Fruit fly (Drosophila melanogaster) whole organism, embryonic: Measurements from ENCODE around the gene mei-P22.
A peak's percentile ranks its signal among the peaks of the same experiment; 100 is the strongest.

Experiments used
- Adf1 ChIP-seq: fragments of 200-800 bp; sonication (Bioruptor generic); IDR thresholded peaks from 2 replicates; pipeline ENCODE4 v1.3.6; 2022; ENCODE audit warnings: missing biosample characterization, missing genetic modification characterization
- Atf-2 ChIP-seq: fragments of 200-800 bp; sonication (Bioruptor generic); optimal IDR thresholded peaks from 2 replicates; lab custom pipeline; 2016; ENCODE audit warnings: missing biosample characterization, missing genetic modification characterization
- BEAF-32 ChIP-seq: fragments of 200-800 bp; sonication (Bioruptor generic); optimal IDR thresholded peaks from 3 replicates; lab custom pipeline; 2017; ENCODE audit warnings: missing biosample characterization, missing genetic modification characterization, mild to moderate bottlenecking, moderate library complexity, missing genetic modification reagents
- Bgb ChIP-seq: fragments of 200-800 bp; sonication (Bioruptor generic); IDR thresholded peaks from 2 replicates; pipeline ENCODE4 v1.3.6; 2022; ENCODE audit warnings: missing biosample characterization, missing genetic modification characterization; ENCODE audit not compliant: partially characterized antibody
- CG10462 ChIP-seq: fragments of 200-800 bp; sonication (Bioruptor generic); optimal IDR thresholded peaks from 2 replicates; lab custom pipeline; 2016; ENCODE audit warnings: missing biosample characterization, missing genetic modification characterization
- CG11247 ChIP-seq: fragments of 200-800 bp; sonication (Bioruptor generic); IDR thresholded peaks from 2 replicates; pipeline ENCODE4 v1.3.6; 2022; ENCODE audit warnings: missing biosample characterization, missing genetic modification characterization
- CG14667 ChIP-seq: fragments of 200-800 bp; sonication (Bioruptor generic); IDR thresholded peaks from 2 replicates; pipeline ENCODE4 v1.3.6; 2022; ENCODE audit warnings: missing biosample characterization, missing genetic modification characterization
- CG15011 ChIP-seq: fragments of 200-800 bp; sonication (Bioruptor generic); optimal IDR thresholded peaks from 3 replicates; lab custom pipeline; 2018; ENCODE audit warnings: missing biosample characterization, mild to moderate bottlenecking, missing genetic modification characterization
- CG16779 ChIP-seq: fragments of 200-800 bp; sonication (Bioruptor generic); IDR thresholded peaks from 2 replicates; pipeline ENCODE4 v1.3.6; 2022; ENCODE audit warnings: missing biosample characterization, missing genetic modification characterization
- CG16815 ChIP-seq: fragments of 200-800 bp; sonication (Bioruptor generic); optimal IDR thresholded peaks from 3 replicates; lab custom pipeline; 2017; ENCODE audit warnings: missing biosample characterization, mild to moderate bottlenecking, missing genetic modification characterization
- CG17328 ChIP-seq: fragments of 200-800 bp; sonication (Bioruptor generic); IDR thresholded peaks from 2 replicates; pipeline ENCODE4 v1.3.6; 2022; ENCODE audit warnings: missing biosample characterization, missing genetic modification characterization
- CG2678 ChIP-seq: fragments of 200-800 bp; sonication (Bioruptor generic); optimal IDR thresholded peaks from 3 replicates; lab custom pipeline; 2019; ENCODE audit warnings: missing biosample characterization, mild to moderate bottlenecking, missing genetic modification characterization, moderate library complexity
- CG3281 ChIP-seq: fragments of 200-800 bp; sonication (Bioruptor generic); optimal IDR thresholded peaks from 3 replicates; lab custom pipeline; 2017; ENCODE audit warnings: missing biosample characterization, mild to moderate bottlenecking, missing genetic modification characterization
- CG33557 ChIP-seq: fragments of 200-800 bp; sonication (Bioruptor generic); optimal IDR thresholded peaks from 2 replicates; lab custom pipeline; 2019; ENCODE audit warnings: missing biosample characterization, mild to moderate bottlenecking, missing genetic modification characterization, moderate library complexity
- CG43689 ChIP-seq: fragments of 200-800 bp; sonication (Bioruptor generic); IDR thresholded peaks from 2 replicates; pipeline ENCODE4 v1.3.6; 2022; ENCODE audit warnings: missing biosample characterization, missing genetic modification characterization
- CG4404 ChIP-seq: fragments of 200-800 bp; sonication (Bioruptor generic); IDR thresholded peaks from 2 replicates; pipeline ENCODE4 v1.3.6; 2022; ENCODE audit warnings: missing biosample characterization, missing genetic modification characterization
- CG6683 ChIP-seq: fragments of 200-800 bp; sonication (Bioruptor generic); optimal IDR thresholded peaks from 2 replicates; lab custom pipeline; 2017; ENCODE audit warnings: missing biosample characterization, mild to moderate bottlenecking, missing genetic modification characterization, missing genetic modification reagents
- CG6791 ChIP-seq: fragments of 200-800 bp; sonication (Bioruptor generic); IDR thresholded peaks from 3 replicates; pipeline ENCODE4 v1.3.6; 2022; ENCODE audit warnings: missing biosample characterization, missing genetic modification characterization; ENCODE audit not compliant: partially characterized antibody
- CG7839 ChIP-seq: fragments of 200-800 bp; sonication (Bioruptor generic); optimal IDR thresholded peaks from 3 replicates; lab custom pipeline; 2018; ENCODE audit warnings: missing biosample characterization, mild to moderate bottlenecking, missing genetic modification characterization, moderate library complexity
- CG8281 ChIP-seq: fragments of 200-800 bp; sonication (Bioruptor generic); optimal IDR thresholded peaks from 2 replicates; lab custom pipeline; 2018; ENCODE audit warnings: missing biosample characterization, mild to moderate bottlenecking, missing genetic modification characterization, moderate library complexity
- CG8944 ChIP-seq: fragments of 200-800 bp; sonication (Bioruptor generic); optimal IDR thresholded peaks from 3 replicates; lab custom pipeline; 2016; ENCODE audit warnings: missing biosample characterization, missing genetic modification characterization
- Dfd ChIP-seq, 2 experiments: fragments of >200 bp; optimal IDR thresholded peaks; 2 replicates each; lab custom pipeline; 2017; ENCODE audit warnings: missing biosample characterization in 2 of 2, missing genetic modification characterization in 2 of 2
- Dp ChIP-seq: fragments of 200-800 bp; sonication (Bioruptor generic); optimal IDR thresholded peaks from 2 replicates; lab custom pipeline; 2018; ENCODE audit warnings: missing biosample characterization, mild to moderate bottlenecking, missing genetic modification characterization, moderate library complexity
- Ets97D ChIP-seq: fragments of 200-800 bp; sonication (Bioruptor generic); optimal IDR thresholded peaks from 3 replicates; lab custom pipeline; 2016; ENCODE audit warnings: missing biosample characterization, missing genetic modification characterization
- Fer2 ChIP-seq: fragments of 200-800 bp; sonication (Bioruptor generic); optimal IDR thresholded peaks from 2 replicates; lab custom pipeline; 2018; ENCODE audit warnings: missing biosample characterization, mild to moderate bottlenecking, missing genetic modification characterization, moderate library complexity
- H15 ChIP-seq: fragments of 200-800 bp; sonication (Bioruptor generic); IDR thresholded peaks from 3 replicates; pipeline ENCODE4 v1.3.6; 2022; ENCODE audit warnings: missing biosample characterization, missing genetic modification characterization
- Hmr ChIP-seq: fragments of 200-800 bp; sonication (Bioruptor generic); optimal IDR thresholded peaks from 3 replicates; lab custom pipeline; 2017; ENCODE audit warnings: mild to moderate bottlenecking, missing biosample characterization, missing genetic modification reagents, missing genetic modification characterization
- Hr39 ChIP-seq: fragments of >200 bp; optimal IDR thresholded peaks from 2 replicates; lab custom pipeline; 2017
- Poxn ChIP-seq: fragments of 200-800 bp; sonication (Bioruptor generic); IDR thresholded peaks from 2 replicates; pipeline ENCODE4 v1.3.6; 2022; ENCODE audit warnings: missing biosample characterization, missing genetic modification characterization
- Scr ChIP-seq: fragments of 200-800 bp; sonication (Bioruptor generic); IDR thresholded peaks from 2 replicates; pipeline ENCODE4 v1.3.6; 2022; ENCODE audit warnings: missing biosample characterization, missing genetic modification characterization; ENCODE audit not compliant: partially characterized antibody
- ato ChIP-seq: fragments of 200-800 bp; sonication (Bioruptor generic); IDR thresholded peaks from 2 replicates; pipeline ENCODE4 v1.3.6; 2022; ENCODE audit warnings: missing biosample characterization, missing genetic modification characterization; ENCODE audit not compliant: partially characterized antibody
- caup ChIP-seq: fragments of 200-800 bp; sonication (Bioruptor generic); optimal IDR thresholded peaks from 3 replicates; lab custom pipeline; 2017; ENCODE audit warnings: missing biosample characterization, mild to moderate bottlenecking, missing genetic modification characterization, moderate library complexity; ENCODE audit not compliant: severe bottlenecking
- crc ChIP-seq: fragments of 200-800 bp; sonication (Bioruptor generic); optimal IDR thresholded peaks from 2 replicates; lab custom pipeline; 2016; ENCODE audit warnings: missing biosample characterization, missing genetic modification characterization
- crp ChIP-seq, 2 experiments: fragments of 200-800 bp; sonication (Bioruptor generic); optimal IDR thresholded peaks; 2 replicates in 1 of 2; 3 replicates in 1 of 2; lab custom pipeline; 2017; ENCODE audit warnings: missing biosample characterization in 2 of 2, missing genetic modification characterization in 2 of 2, mild to moderate bottlenecking in 1 of 2, moderate library complexity in 1 of 2
- da ChIP-seq: fragments of 200-800 bp; sonication (Bioruptor generic); optimal IDR thresholded peaks from 2 replicates; lab custom pipeline; 2016; ENCODE audit warnings: missing biosample characterization, missing genetic modification characterization
- dmrt99B ChIP-seq: fragments of 200-800 bp; sonication (Bioruptor generic); optimal IDR thresholded peaks from 2 replicates; lab custom pipeline; 2018; ENCODE audit warnings: missing biosample characterization, mild to moderate bottlenecking, missing genetic modification characterization, moderate library complexity
- gro ChIP-seq: fragments of 200-800 bp; sonication (Bioruptor generic); optimal IDR thresholded peaks from 2 replicates; lab custom pipeline; 2016; ENCODE audit warnings: missing biosample characterization, missing genetic modification characterization
- h ChIP-seq: fragments of >200 bp; optimal IDR thresholded peaks from 2 replicates; lab custom pipeline; 2017
- hkb ChIP-seq, 2 experiments: fragments of 200-800 bp in 1 of 2; fragments of >200 bp in 1 of 2; sonication (Bioruptor generic) in 1 of 2; IDR thresholded peaks in 1 of 2; optimal IDR thresholded peaks in 1 of 2; 2 replicates each; pipeline versions ENCODE4 v1.3.6 to Lab custom; 2017 to 2022; ENCODE audit warnings: missing biosample characterization in 1 of 2, missing genetic modification characterization in 1 of 2
- insv ChIP-seq, 2 experiments: fragments of 200-800 bp; sonication (Bioruptor generic); optimal IDR thresholded peaks; 3 replicates each; lab custom pipeline; 2016 to 2018; ENCODE audit warnings: missing biosample characterization in 2 of 2, missing genetic modification characterization in 2 of 2
- lov ChIP-seq, 2 experiments: fragments of 200-800 bp in 1 of 2; fragments of >200 bp in 1 of 2; sonication (Bioruptor generic) in 1 of 2; IDR thresholded peaks in 1 of 2; optimal IDR thresholded peaks in 1 of 2; 2 replicates in 1 of 2; 3 replicates in 1 of 2; pipeline versions ENCODE4 v1.3.6 to Lab custom; 2017 to 2022; ENCODE audit warnings: missing biosample characterization in 1 of 2, missing genetic modification characterization in 1 of 2
- pzg ChIP-seq: fragments of 200-800 bp; sonication (Bioruptor generic); optimal IDR thresholded peaks from 3 replicates; lab custom pipeline; 2018; ENCODE audit warnings: missing biosample characterization, mild to moderate bottlenecking, missing genetic modification characterization, moderate library complexity
- salm ChIP-seq: fragments of 200-800 bp; sonication (Bioruptor generic); optimal IDR thresholded peaks from 2 replicates; lab custom pipeline; 2018; ENCODE audit warnings: missing biosample characterization, mild to moderate bottlenecking, missing genetic modification characterization
- sqz ChIP-seq: fragments of 200-800 bp; sonication (Bioruptor generic); optimal IDR thresholded peaks from 3 replicates; lab custom pipeline; 2018; ENCODE audit warnings: missing biosample characterization, mild to moderate bottlenecking, missing genetic modification characterization
- sr ChIP-seq: fragments of 200-800 bp; sonication (Bioruptor generic); IDR thresholded peaks from 3 replicates; pipeline ENCODE4 v1.3.6; 2022; ENCODE audit warnings: missing biosample characterization, missing genetic modification characterization
- toy ChIP-seq: fragments of 200-800 bp; sonication (Bioruptor generic); IDR thresholded peaks from 2 replicates; pipeline ENCODE4 v1.3.6; 2022; ENCODE audit warnings: missing biosample characterization, missing genetic modification characterization
- trh ChIP-seq: fragments of 200-800 bp; sonication (Bioruptor generic); optimal IDR thresholded peaks from 2 replicates; lab custom pipeline; 2016; ENCODE audit warnings: missing biosample characterization, missing genetic modification characterization
- vnd ChIP-seq: fragments of 200-800 bp; sonication (Bioruptor generic); IDR thresholded peaks from 3 replicates; pipeline ENCODE4 v1.3.6; 2022; ENCODE audit warnings: missing biosample characterization, missing genetic modification characterization; ENCODE audit not compliant: partially characterized antibody

The mei-P22 gene

DNA sequence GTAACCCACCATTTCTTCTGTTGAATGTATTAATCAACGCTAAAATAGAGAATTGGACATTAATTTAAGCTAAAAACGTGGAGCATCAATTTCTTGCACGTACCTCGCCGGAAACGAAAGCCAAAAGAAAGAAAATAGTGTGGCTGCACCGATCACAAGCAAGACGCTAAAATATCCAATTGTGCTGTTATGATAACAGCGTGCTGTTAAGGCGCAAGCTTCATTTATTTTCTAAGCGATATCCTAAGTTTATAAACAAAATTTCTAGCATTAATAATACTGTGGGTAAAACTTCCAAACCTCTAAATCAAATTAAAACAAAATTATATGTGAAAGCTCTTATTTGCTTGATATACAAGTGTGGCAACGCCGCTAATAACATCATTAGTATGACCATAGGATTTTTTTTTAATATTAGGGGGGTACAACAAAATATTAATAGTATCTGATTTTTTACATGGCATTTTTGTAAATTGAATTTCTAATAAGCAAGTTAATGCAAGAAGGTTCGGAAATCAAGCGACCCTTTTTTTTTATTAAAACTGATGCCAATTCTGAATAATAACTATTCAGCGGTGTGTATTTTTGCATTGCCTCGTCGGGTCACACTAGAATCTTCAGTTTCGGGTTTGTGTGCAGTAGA lies 2.9 kb upstream of the mei-P22 start, which contains the start of the genes RpL18 and Neos (continued):
- TF ChIP-seq Dp (GFP tag; lab: Kevin White, UChicago), result peak; percentile 24
- TF ChIP-seq lov (optimal IDR thresholded peaks at IDR 0.05; lab: Kevin White, UChicago), result no peak
- peak; percentile 79; the same call in 2 of the 3 replicates for TF ChIP-seq lov (GFP tag; IDR thresholded peaks at IDR 0.05; lab: Robert Waterston, UW)
- TF ChIP-seq Hmr (GFP tag; lab: Kevin White, UChicago), result peak; percentile 90
- TF ChIP-seq CG4404 (GFP tag; lab: Robert Waterston, UW), result peak; percentile 55
- no peak for TF ChIP-seq CG16779
- TF ChIP-seq CG8944 (GFP tag; lab: Kevin White, UChicago), result no peak
- TF ChIP-seq h (lab: Kevin White, UChicago), result no peak
- TF ChIP-seq Bgb (GFP tag; lab: Robert Waterston, UW), result no peak; the same call in none of the 2 replicates
- peak in 1 of 2 experiments; percentile 68 for TF ChIP-seq insv (GFP tag; optimal IDR thresholded peaks at IDR 0.05; lab: Kevin White, UChicago)
- TF ChIP-seq CG17328 (GFP tag; lab: Robert Waterston, UW), result peak; percentile 52
- no peak for TF ChIP-seq Hr39 (lab: Kevin White, UChicago)
- peak; percentile 62; the same call in 1 of the 3 replicates for TF ChIP-seq sr (GFP tag; lab: Robert Waterston, UW)
- TF ChIP-seq BEAF-32 (GFP tag; lab: Kevin White, UChicago), result peak; percentile 46
- no peak for TF ChIP-seq CG6791 (GFP tag; lab: Robert Waterston, UW)
- peak; percentile 57 for TF ChIP-seq dmrt99B (tag; lab: Kevin White, UChicago)
- TF ChIP-seq CG16815 (GFP tag; lab: Kevin White, UChicago), result no peak
- peak; percentile 90 for TF ChIP-seq caup (GFP tag; lab: Kevin White, UChicago)
- TF ChIP-seq CG11247, result peak; percentile 39; the same call in 1 of the 2 replicates
- no peak; the same call in 1 of the 2 replicates for TF ChIP-seq Poxn (GFP tag; lab: Robert Waterston, UW)
- TF ChIP-seq crp (GFP tag; optimal IDR thresholded peaks at IDR 0.05; lab: Kevin White, UChicago), result peak in 1 of 2 experiments; percentile 31
- TF ChIP-seq hkb (optimal IDR thresholded peaks at IDR 0.05; lab: Kevin White, UChicago), result no peak
- TF ChIP-seq hkb (GFP tag; IDR thresholded peaks at IDR 0.05; lab: Robert Waterston, UW), result peak; percentile 70
- TF ChIP-seq H15, result 0 out of 3 replicates have a peak, but pooled peaks have one; percentile 41
- peak; percentile 72 for TF ChIP-seq CG15011
- TF ChIP-seq CG6683 (GFP tag; lab: Kevin White, UChicago), result peak; percentile 47
- TF ChIP-seq da (GFP tag; lab: Kevin White, UChicago), result no peak
- TF ChIP-seq trh (GFP tag; lab: Kevin White, UChicago), result peak; percentile 13
- peak; percentile 45 for TF ChIP-seq Atf-2 (GFP tag; lab: Kevin White, UChicago)
- TF ChIP-seq CG7839 (tag; lab: Kevin White, UChicago), result peak; percentile 55
- TF ChIP-seq Fer2, result peak; percentile 58
- TF ChIP-seq Ets97D (GFP tag; lab: Kevin White, UChicago), result peak; percentile 99
- no peak for TF ChIP-seq Scr
- 0 out of 2 replicates have a peak, but pooled peaks have one; percentile 18 for TF ChIP-seq CG14667 (GFP tag; lab: Robert Waterston, UW)
- peak; percentile 7 for TF ChIP-seq CG8281 (tag; lab: Kevin White, UChicago)
- peak; percentile 67 for TF ChIP-seq CG2678 (tag; lab: Kevin White, UChicago)
- TF ChIP-seq gro (GFP tag; lab: Kevin White, UChicago), result peak; percentile 82
- TF ChIP-seq vnd (GFP tag; lab: Robert Waterston, UW), result no peak
- TF ChIP-seq salm, result peak; percentile 62
- TF ChIP-seq toy (GFP tag; lab: Robert Waterston, UW), result no peak
- peak; percentile 71 for TF ChIP-seq CG33557 (GFP tag; lab: Kevin White, UChicago)
- TF ChIP-seq crc (GFP tag; lab: Kevin White, UChicago), result peak; percentile 67
- peak; percentile 63 for TF ChIP-seq sqz (GFP tag; lab: Kevin White, UChicago)
- peak; percentile 73 for TF ChIP-seq pzg (GFP tag; lab: Kevin White, UChicago)
- no peak for TF ChIP-seq CG43689
- TF ChIP-seq ato, result no peak
- no peak for TF ChIP-seq Dfd (GFP tag; optimal IDR thresholded peaks at IDR 0.05; lab: Kevin White, UChicago)
- peak; percentile 30 for TF ChIP-seq CG10462
- TF ChIP-seq CG3281 (GFP tag; lab: Kevin White, UChicago), result peak; percentile 85
- TF ChIP-seq Adf1 (GFP tag; lab: Robert Waterston, UW), result peak; percentile 23; the same call in 1 of the 2 replicates
